Worm (Caenorhabditis elegans) whole organism, L4 larva: ENCODE results near the gene Y39A3B.7.

Experiments used
- F26F4.8 ChIP-seq: fragments of 200-800 bp; sonication (Bioruptor generic); conservative IDR thresholded peaks from 2 replicates; pipeline ENCODE4 v1.3.6; 2022; ENCODE audit warnings: missing genetic modification characterization, missing compliant biosample characterization
- R02D3.7 ChIP-seq: fragments of 150-350 bp; sonication (generic microtip); optimal IDR thresholded peaks from 3 replicates; lab custom pipeline; 2014; ENCODE audit warnings: missing biosample characterization, missing genetic modification characterization
- Y105C5A.15 ChIP-seq: fragments of 200-800 bp; sonication (Bioruptor generic); IDR thresholded peaks from 2 replicates; pipeline ENCODE4 v1.3.6; 2022; ENCODE audit warnings: missing genetic modification characterization, missing compliant biosample characterization
- Y5F2A.4 ChIP-seq: fragments of 200-800 bp; sonication (Bioruptor generic); optimal IDR thresholded peaks from 2 replicates; lab custom pipeline; 2018; ENCODE audit warnings: mild to moderate bottlenecking, missing genetic modification characterization, missing compliant biosample characterization
- ZK546.5 ChIP-seq, 2 experiments: sonication (generic microtip); optimal IDR thresholded peaks; 2 replicates each; lab custom pipeline; 2017; ENCODE audit warnings: missing biosample characterization in 2 of 2, missing genetic modification characterization in 2 of 2
- aly-2 ChIP-seq: sonication (generic microtip); optimal IDR thresholded peaks from 2 replicates; lab custom pipeline; 2018; ENCODE audit warnings: missing biosample characterization, missing genetic modification characterization
- ama-1 ChIP-seq: fragments of 150-350 bp; optimal IDR thresholded peaks from 2 replicates; lab custom pipeline; 2014; ENCODE audit warnings: inconsistent platforms, mixed read lengths
- ceh-20 ChIP-seq: fragments of 200-800 bp; sonication (Bioruptor generic); IDR thresholded peaks from 2 replicates; pipeline ENCODE4 v1.3.6; 2022; ENCODE audit warnings: missing genetic modification reagents, missing genetic modification characterization, missing compliant biosample characterization
- ceh-62 ChIP-seq: sonication (generic microtip); optimal IDR thresholded peaks from 2 replicates; lab custom pipeline; 2017; ENCODE audit warnings: missing biosample characterization, missing genetic modification characterization
- ctbp-1 ChIP-seq: fragments of 200-800 bp; sonication (Bioruptor generic); IDR thresholded peaks from 2 replicates; pipeline ENCODE4 v1.3.6; 2022; ENCODE audit warnings: missing genetic modification reagents, missing genetic modification characterization, missing compliant biosample characterization
- daf-16 ChIP-seq, 3 experiments: sonication (generic microtip); optimal IDR thresholded peaks; 2 replicates each; lab custom pipeline; 2016 to 2017; ENCODE audit warnings: missing genetic modification characterization in 3 of 3, missing genetic modification reagents in 3 of 3, mild to moderate bottlenecking in 2 of 3, missing compliant biosample characterization in 2 of 3, missing biosample characterization in 1 of 3, moderate library complexity in 1 of 3
- dmd-8 ChIP-seq: fragments of 200-800 bp; sonication (Bioruptor generic); IDR thresholded peaks from 2 replicates; pipeline ENCODE4 v1.3.6; 2022; ENCODE audit warnings: missing genetic modification characterization, missing compliant biosample characterization
- dpl-1 ChIP-seq: fragments of 150-350 bp; optimal IDR thresholded peaks from 2 replicates; lab custom pipeline; 2014; ENCODE audit warnings: missing biosample characterization, missing genetic modification reagents, missing genetic modification characterization
- hlh-11 ChIP-seq: fragments of 200-800 bp; sonication (Bioruptor generic); optimal IDR thresholded peaks from 2 replicates; lab custom pipeline; 2018; ENCODE audit warnings: mild to moderate bottlenecking, missing genetic modification characterization, missing compliant biosample characterization
- hmg-1.1 ChIP-seq: fragments of 200-800 bp; sonication (Bioruptor generic); IDR thresholded peaks from 2 replicates; pipeline ENCODE4 v1.3.6; 2022; ENCODE audit warnings: missing genetic modification reagents, missing genetic modification characterization, missing compliant biosample characterization
- lin-13 ChIP-seq: fragments of 150-350 bp; optimal IDR thresholded peaks from 2 replicates; lab custom pipeline; 2014; ENCODE audit warnings: missing biosample characterization, missing genetic modification reagents, missing genetic modification characterization
- lin-38 ChIP-seq: fragments of 200-800 bp; sonication (Bioruptor generic); IDR thresholded peaks from 2 replicates; pipeline ENCODE4 v1.3.6; 2022; ENCODE audit warnings: missing genetic modification reagents, missing genetic modification characterization, missing compliant biosample characterization
- lin-39 ChIP-seq: fragments of 150-350 bp; optimal IDR thresholded peaks from 2 replicates; lab custom pipeline; 2014; ENCODE audit warnings: missing biosample characterization, missing genetic modification reagents, missing genetic modification characterization
- madf-5 ChIP-seq, 2 experiments: fragments of 200-800 bp; sonication (Bioruptor generic); IDR thresholded peaks; 2 replicates each; pipeline ENCODE4 v1.3.6; 2022; ENCODE audit warnings: missing compliant biosample characterization in 2 of 2, missing genetic modification characterization in 2 of 2
- madf-9 ChIP-seq: fragments of 200-800 bp; sonication (Bioruptor generic); conservative IDR thresholded peaks from 2 replicates; pipeline ENCODE4 v1.3.6; 2022; ENCODE audit warnings: missing genetic modification reagents, missing genetic modification characterization, missing compliant biosample characterization
- mdl-1 ChIP-seq, 2 experiments: fragments of 150-350 bp in 1 of 2; sonication (generic microtip) in 1 of 2; optimal IDR thresholded peaks; 2 replicates each; lab custom pipeline; 2014 to 2017; ENCODE audit warnings: missing biosample characterization in 2 of 2, missing genetic modification characterization in 2 of 2
- mes-2 ChIP-seq: sonication (generic microtip); optimal IDR thresholded peaks from 2 replicates; lab custom pipeline; 2016; ENCODE audit warnings: missing genotype, mild to moderate bottlenecking, missing genetic modification characterization, missing compliant biosample characterization; ENCODE audit not compliant: poor library complexity, severe bottlenecking
- mxl-3 ChIP-seq: fragments of 200-800 bp; sonication (Bioruptor generic); optimal IDR thresholded peaks from 2 replicates; lab custom pipeline; 2018; ENCODE audit warnings: mild to moderate bottlenecking, missing genetic modification characterization, missing compliant biosample characterization
- nhr-10 ChIP-seq: fragments of 150-350 bp; optimal IDR thresholded peaks from 2 replicates; lab custom pipeline; 2014; ENCODE audit warnings: missing biosample characterization, missing genetic modification characterization
- nhr-11 ChIP-seq: fragments of 150-350 bp; optimal IDR thresholded peaks from 2 replicates; lab custom pipeline; 2014; ENCODE audit warnings: missing biosample characterization, missing genetic modification characterization
- nhr-25 ChIP-seq: sonication (generic microtip); optimal IDR thresholded peaks from 2 replicates; lab custom pipeline; 2017; ENCODE audit warnings: missing genetic modification characterization, mild to moderate bottlenecking, missing compliant biosample characterization, antibody characterized with exemption, moderate library complexity, borderline replicate concordance; ENCODE audit not compliant: insufficient read depth
- nhr-28 ChIP-seq: fragments of 150-350 bp; optimal IDR thresholded peaks from 2 replicates; lab custom pipeline; 2014; ENCODE audit warnings: missing biosample characterization, missing genetic modification characterization
- nhr-48 ChIP-seq: sonication (generic microtip); optimal IDR thresholded peaks from 2 replicates; lab custom pipeline; 2016; ENCODE audit warnings: mild to moderate bottlenecking, missing genetic modification characterization, missing compliant biosample characterization
- nhr-77 ChIP-seq: fragments of 150-350 bp; optimal IDR thresholded peaks from 2 replicates; lab custom pipeline; 2014; ENCODE audit warnings: missing biosample characterization, missing genetic modification characterization
- pha-4 ChIP-seq, 2 experiments: fragments of 150-350 bp in 1 of 2; fragments of 200-800 bp in 1 of 2; sonication (Bioruptor generic) in 1 of 2; IDR thresholded peaks in 1 of 2; optimal IDR thresholded peaks in 1 of 2; 2 replicates each; pipeline versions ENCODE4 v1.3.6 to Lab custom; 2014 to 2022; ENCODE audit warnings: missing genetic modification characterization in 2 of 2, missing genetic modification reagents in 2 of 2, missing biosample characterization in 1 of 2, missing compliant biosample characterization in 1 of 2
- rbr-2 ChIP-seq: sonication (generic microtip); optimal IDR thresholded peaks from 2 replicates; lab custom pipeline; 2016; ENCODE audit warnings: missing genotype, missing genetic modification characterization, missing compliant biosample characterization
- snpc-1.2 ChIP-seq: fragments of 200-800 bp; sonication (Bioruptor generic); IDR thresholded peaks from 2 replicates; pipeline ENCODE4 v1.3.6; 2022; ENCODE audit warnings: missing genetic modification reagents, missing genetic modification characterization, missing compliant biosample characterization
- spr-1 ChIP-seq: sonication (generic microtip); optimal IDR thresholded peaks from 2 replicates; lab custom pipeline; 2016; ENCODE audit warnings: mild to moderate bottlenecking, missing genetic modification characterization, missing compliant biosample characterization
- spr-3 ChIP-seq: fragments of 200-800 bp; sonication (Bioruptor generic); optimal IDR thresholded peaks from 2 replicates; lab custom pipeline; 2018; ENCODE audit warnings: mild to moderate bottlenecking, missing genetic modification characterization, missing compliant biosample characterization
- unc-130 ChIP-seq: sonication (generic microtip); optimal IDR thresholded peaks from 2 replicates; lab custom pipeline; 2016; ENCODE audit warnings: missing genetic modification reagents, missing genetic modification characterization, missing compliant biosample characterization
- unc-39 ChIP-seq: sonication (generic microtip); optimal IDR thresholded peaks from 2 replicates; lab custom pipeline; 2017; ENCODE audit warnings: missing biosample characterization, missing genetic modification characterization
- unc-62 ChIP-seq, 3 experiments: fragments of 150-350 bp in 1 of 3; sonication (generic microtip); optimal IDR thresholded peaks in 2 of 3; peaks in 1 of 3; 1 replicate in 1 of 3; 2 replicates in 2 of 3; lab custom pipeline; 2014 to 2017; ENCODE audit warnings: missing biosample characterization in 3 of 3, missing genetic modification characterization in 3 of 3, missing genetic modification reagents in 3 of 3, missing genotype in 1 of 3
- vab-7 ChIP-seq: fragments of 200-800 bp; sonication (Bioruptor generic); IDR thresholded peaks from 2 replicates; pipeline ENCODE4 v1.3.6; 2022; ENCODE audit warnings: missing genetic modification reagents, missing genetic modification characterization, missing compliant biosample characterization
- zip-11 ChIP-seq: fragments of 200-800 bp; sonication (Bioruptor generic); IDR thresholded peaks from 2 replicates; pipeline ENCODE4 v1.3.6; 2022; ENCODE audit warnings: missing genetic modification characterization, missing compliant biosample characterization
- zip-2 ChIP-seq: fragments of 150-350 bp; optimal IDR thresholded peaks from 2 replicates; lab custom pipeline; 2014; ENCODE audit warnings: missing biosample characterization, missing genetic modification characterization

The Y39A3B.7 gene

ce11 chrIII:1950236-1950635 lies 34.5 kb downstream of the Y39A3B.7 start, which contains the start of the genes polh-1 and rps-22 (continued):
- no peak for TF ChIP-seq F26F4.8 (GFP tag; lab: Robert Waterston, UW)
- TF ChIP-seq lin-13 = peak; percentile 95
- TF ChIP-seq spr-3 (GFP tag; lab: Kevin White, UChicago) = no peak
- TF ChIP-seq snpc-1.2 (GFP tag; lab: Robert Waterston, UW) = no peak
- peak; percentile 87 for TF ChIP-seq nhr-28 (tag; lab: Kevin White, UChicago)
- TF ChIP-seq Y5F2A.4 (GFP tag; lab: Kevin White, UChicago) = no peak
- no peak for TF ChIP-seq madf-5 (GFP tag; IDR thresholded peaks at IDR 0.05; lab: Robert Waterston, UW)
- TF ChIP-seq ctbp-1 = 0 out of 2 replicates have a peak, but pooled peaks have one; percentile 25
- no peak for TF ChIP-seq mxl-3
- peak; percentile 92 for TF ChIP-seq nhr-25
- no peak for TF ChIP-seq spr-1 (tag; lab: Kevin White, UChicago)
- peak; percentile 85 for TF ChIP-seq nhr-11 (tag; lab: Kevin White, UChicago)
- TF ChIP-seq lin-39 (tag; lab: Kevin White, UChicago) = no peak
- peak; percentile 67 for TF ChIP-seq ama-1
- TF ChIP-seq zip-11 (GFP tag; lab: Robert Waterston, UW) = no peak
- peak; percentile 96 for TF ChIP-seq nhr-77 (tag; lab: Kevin White, UChicago)
- no peak for TF ChIP-seq Y105C5A.15 (GFP tag; lab: Robert Waterston, UW)
- peak; percentile 98 for TF ChIP-seq dpl-1
- peak in 1 of 2 experiments; percentile 19 for TF ChIP-seq mdl-1 (tag; optimal IDR thresholded peaks at IDR 0.05; lab: Kevin White, UChicago)
- no peak for TF ChIP-seq nhr-10 (tag; lab: Kevin White, UChicago)
- peak; percentile 73 for TF ChIP-seq hlh-11 (tag; lab: Kevin White, UChicago)
- TF ChIP-seq unc-130 = peak; percentile 15
- peak; percentile 80 for TF ChIP-seq rbr-2
- TF ChIP-seq daf-16 (GFP tag; optimal IDR thresholded peaks at IDR 0.05; lab: Kevin White, UChicago) = no peak
- TF ChIP-seq daf-16 (tag; optimal IDR thresholded peaks at IDR 0.05; lab: Kevin White, UChicago) = peak; percentile 51
- peak; percentile 57; the same call in 1 of the 2 replicates for TF ChIP-seq vab-7 (GFP tag; lab: Robert Waterston, UW)
- TF ChIP-seq ZK546.5 (tag; optimal IDR thresholded peaks at IDR 0.05; lab: Kevin White, UChicago) = peak in 1 of 2 experiments; percentile 31
- no peak for TF ChIP-seq nhr-48
- 0 out of 2 replicates have a peak, but pooled peaks have one; percentile 26 for TF ChIP-seq ceh-20
- TF ChIP-seq mes-2 (tag; lab: Kevin White, UChicago) = peak; percentile 92
- no peak for TF ChIP-seq zip-2 (tag; lab: Kevin White, UChicago)
- TF ChIP-seq ceh-62 (tag; lab: Kevin White, UChicago) = no peak
- TF ChIP-seq madf-9 (GFP tag; lab: Robert Waterston, UW) = 0 out of 2 replicates have a peak, but pooled peaks have one; percentile 15
- TF ChIP-seq R02D3.7 (tag; lab: Kevin White, UChicago) = no peak
- TF ChIP-seq pha-4 (GFP tag; IDR thresholded peaks at IDR 0.05; lab: Robert Waterston, UW) = peak; percentile 35; the same call in 1 of the 2 replicates
- TF ChIP-seq pha-4 (tag; optimal IDR thresholded peaks at IDR 0.05; lab: Kevin White, UChicago) = peak; percentile 74
- no peak for TF ChIP-seq unc-39 (tag; lab: Kevin White, UChicago)
- TF ChIP-seq aly-2 (tag; lab: Kevin White, UChicago) = no peak
- TF ChIP-seq, all 104 proteins: peak for 38

ce11 chrIII:1949362-1949761 lies 35.4 kb downstream of the Y39A3B.7 start:
- TF ChIP-seq lin-38 = 0 out of 2 replicates have a peak, but pooled peaks have one; percentile 9
- no peak for TF ChIP-seq ctbp-1
- TF ChIP-seq dmd-8 (GFP tag; lab: Robert Waterston, UW) = no peak
- TF ChIP-seq unc-62 (GFP tag; optimal IDR thresholded peaks at IDR 0.05 in 1 of 2; lab: Kevin White, UChicago) = peak in 1 of 2 experiments; percentile 10
- no peak for TF ChIP-seq unc-62 (tag; optimal IDR thresholded peaks at IDR 0.05; lab: Kevin White, UChicago)
- no peak for TF ChIP-seq nhr-77 (tag; lab: Kevin White, UChicago)
- no peak for TF ChIP-seq hmg-1.1 (GFP tag; lab: Robert Waterston, UW)
- TF ChIP-seq, all 104 proteins: peak for 2
